Worm (Caenorhabditis elegans) whole organism, midembryonic: Measurements from ENCODE around the gene cpr-6.

Experiments used
- flt-1 ChIP-seq: fragments of 200-800 bp; sonication (Bioruptor generic); IDR thresholded peaks from 2 replicates; pipeline ENCODE4 v1.3.6; 2022; ENCODE audit warnings: missing genetic modification characterization, missing compliant biosample characterization
- klf-2 ChIP-seq: fragments of 200-800 bp; sonication (Bioruptor generic); conservative IDR thresholded peaks from 2 replicates; pipeline ENCODE4 v1.3.6; 2022; ENCODE audit warnings: missing genetic modification reagents, missing genetic modification characterization, missing compliant biosample characterization
- ref-1 ChIP-seq: fragments of 200-800 bp; sonication (Bioruptor generic); conservative IDR thresholded peaks from 2 replicates; pipeline ENCODE4 v1.3.6; 2022; ENCODE audit warnings: missing genetic modification reagents, missing genetic modification characterization, missing compliant biosample characterization
- tab-1 ChIP-seq: fragments of 200-800 bp; sonication (Bioruptor generic); IDR thresholded peaks from 2 replicates; pipeline ENCODE4 v1.3.6; 2022; ENCODE audit warnings: missing genetic modification characterization, missing compliant biosample characterization

DNA sequence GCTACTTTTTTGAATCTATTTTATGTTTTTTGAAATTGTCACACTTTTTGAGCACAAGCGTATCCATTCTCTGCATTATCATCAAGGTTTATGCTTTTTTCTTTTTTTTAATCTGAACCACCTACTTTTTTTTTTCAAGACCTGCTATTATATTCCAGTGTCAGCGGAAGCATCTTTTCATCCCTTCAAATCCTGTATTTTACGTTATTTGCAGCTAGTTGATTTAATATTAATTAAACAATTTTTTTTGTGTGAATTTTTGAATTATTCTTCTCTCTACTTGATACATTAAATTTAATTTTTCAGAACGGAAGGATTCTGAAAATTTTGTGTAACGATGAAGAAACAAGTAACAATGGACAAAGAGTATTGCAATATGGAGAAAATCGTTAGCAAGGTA is 2.7 kb downstream of the cpr-6 start, which contains the start of gene C25B8.8:
- TF ChIP-seq tab-1 (GFP tag; lab: Robert Waterston, UW) (no peak), ref-1 (GFP tag; lab: Robert Waterston, UW) (no peak), flt-1 (GFP tag; lab: Robert Waterston, UW) (no peak), klf-2 (no peak)
